Worm (Caenorhabditis elegans) whole organism, L3 larva: Measurements from ENCODE around the gene str-41.

ENCODE experiments used
- R02D3.7 ChIP-seq: fragments of 150-350 bp; optimal IDR thresholded peaks from 2 replicates; lab custom pipeline; 2014; ENCODE audit warnings: missing biosample characterization, missing genetic modification characterization
- ZK546.5 ChIP-seq: sonication (generic microtip); optimal IDR thresholded peaks from 2 replicates; lab custom pipeline; 2017; ENCODE audit warnings: missing biosample characterization, missing genetic modification characterization
- aly-2 ChIP-seq: fragments of 150-350 bp; optimal IDR thresholded peaks from 2 replicates; lab custom pipeline; 2014; ENCODE audit warnings: missing biosample characterization, missing genetic modification characterization
- ama-1 ChIP-seq: fragments of 150-350 bp; optimal IDR thresholded peaks from 2 replicates; lab custom pipeline; 2018
- ceh-16 ChIP-seq: sonication (generic microtip); optimal IDR thresholded peaks from 2 replicates; lab custom pipeline; 2017; ENCODE audit warnings: missing biosample characterization, missing genetic modification characterization
- ceh-28 ChIP-seq: fragments of 150-350 bp; optimal IDR thresholded peaks from 2 replicates; lab custom pipeline; 2014; ENCODE audit warnings: missing biosample characterization, missing genetic modification reagents, missing genetic modification characterization
- ceh-82 ChIP-seq: fragments of 150-350 bp; optimal IDR thresholded peaks from 2 replicates; lab custom pipeline; 2014; ENCODE audit warnings: missing biosample characterization, missing genetic modification characterization
- ceh-9 ChIP-seq: sonication (generic microtip); optimal IDR thresholded peaks from 2 replicates; lab custom pipeline; 2018; ENCODE audit warnings: missing biosample characterization, missing genetic modification characterization
- elt-2 ChIP-seq: sonication (generic microtip); optimal IDR thresholded peaks from 2 replicates; lab custom pipeline; 2016; ENCODE audit warnings: missing genetic modification reagents, mild to moderate bottlenecking, missing genetic modification characterization, missing compliant biosample characterization
- elt-3 ChIP-seq, 3 experiments: fragments of 150-350 bp in 1 of 3; sonication (generic microtip) in 2 of 3; optimal IDR thresholded peaks; 2 replicates in 2 of 3; 4 replicates in 1 of 3; lab custom pipeline; 2014 to 2017; ENCODE audit warnings: missing biosample characterization in 3 of 3, missing genetic modification characterization in 3 of 3
- eor-1 ChIP-seq, 2 experiments: fragments of 150-350 bp; optimal IDR thresholded peaks; 2 replicates each; lab custom pipeline; 2014 to 2018; ENCODE audit warnings: missing biosample characterization in 2 of 2, missing genetic modification characterization in 2 of 2
- fos-1 ChIP-seq: fragments of 150-350 bp; optimal IDR thresholded peaks from 2 replicates; lab custom pipeline; 2014; ENCODE audit warnings: missing biosample characterization, missing genetic modification characterization
- hmg-11 ChIP-seq: sonication (generic microtip); optimal IDR thresholded peaks from 2 replicates; lab custom pipeline; 2016; ENCODE audit warnings: missing genetic modification characterization, missing compliant biosample characterization
- jun-1 ChIP-seq: fragments of 150-350 bp; optimal IDR thresholded peaks from 2 replicates; lab custom pipeline; 2014; ENCODE audit warnings: missing biosample characterization, missing genetic modification reagents, missing genetic modification characterization
- lin-15B ChIP-seq: fragments of 150-350 bp; optimal IDR thresholded peaks from 2 replicates; lab custom pipeline; 2014; ENCODE audit warnings: missing biosample characterization, missing genetic modification characterization
- lin-39 ChIP-seq: fragments of 150-350 bp; optimal IDR thresholded peaks from 2 replicates; lab custom pipeline; 2018; ENCODE audit warnings: missing biosample characterization, missing genetic modification reagents, missing genetic modification characterization
- lsy-12 ChIP-seq: sonication (generic microtip); optimal IDR thresholded peaks from 2 replicates; lab custom pipeline; 2016; ENCODE audit warnings: mild to moderate bottlenecking, missing genetic modification characterization, missing compliant biosample characterization
- mdl-1 ChIP-seq: fragments of 150-350 bp; optimal IDR thresholded peaks from 2 replicates; lab custom pipeline; 2014; ENCODE audit warnings: missing biosample characterization, missing genetic modification characterization
- mml-1 ChIP-seq: fragments of 150-350 bp; sonication (generic microtip); optimal IDR thresholded peaks from 3 replicates; lab custom pipeline; 2014; ENCODE audit warnings: missing biosample characterization, missing genetic modification characterization
- nfya-1 ChIP-seq: sonication (generic microtip); optimal IDR thresholded peaks from 2 replicates; lab custom pipeline; 2017; ENCODE audit warnings: missing genetic modification characterization, mild to moderate bottlenecking, missing compliant biosample characterization, antibody characterized with exemption, moderate library complexity; ENCODE audit not compliant: insufficient read depth
- nhr-11 ChIP-seq: fragments of 150-350 bp; optimal IDR thresholded peaks from 2 replicates; lab custom pipeline; 2014; ENCODE audit warnings: missing biosample characterization, missing genetic modification characterization
- nhr-23 ChIP-seq: fragments of 150-350 bp; optimal IDR thresholded peaks from 2 replicates; lab custom pipeline; 2014; ENCODE audit warnings: missing biosample characterization, missing genetic modification reagents, missing genetic modification characterization
- nhr-25 ChIP-seq: sonication (generic microtip); optimal IDR thresholded peaks from 2 replicates; lab custom pipeline; 2017; ENCODE audit warnings: missing biosample characterization, missing genetic modification characterization
- nhr-43 ChIP-seq: sonication (generic microtip); optimal IDR thresholded peaks from 2 replicates; lab custom pipeline; 2016; ENCODE audit warnings: mild to moderate bottlenecking, missing genetic modification characterization, missing compliant biosample characterization; ENCODE audit not compliant: poor library complexity, severe bottlenecking
- nhr-77 ChIP-seq: fragments of 150-350 bp; optimal IDR thresholded peaks from 2 replicates; lab custom pipeline; 2014; ENCODE audit warnings: missing biosample characterization, missing genetic modification characterization
- pha-4 ChIP-seq: fragments of 150-350 bp; optimal IDR thresholded peaks from 2 replicates; lab custom pipeline; 2014; ENCODE audit warnings: missing biosample characterization, missing genetic modification reagents, missing genetic modification characterization
- pqm-1 ChIP-seq: fragments of 150-350 bp; optimal IDR thresholded peaks from 2 replicates; lab custom pipeline; 2017; ENCODE audit warnings: missing biosample characterization, missing genetic modification characterization, inconsistent platforms
- skn-1 ChIP-seq: fragments of 150-350 bp; optimal IDR thresholded peaks from 2 replicates; lab custom pipeline; 2014; ENCODE audit warnings: missing biosample characterization, missing genetic modification characterization
- tbx-2 ChIP-seq: sonication (generic microtip); optimal IDR thresholded peaks from 2 replicates; lab custom pipeline; 2016; ENCODE audit warnings: mild to moderate bottlenecking, missing genetic modification characterization, missing compliant biosample characterization
- unc-39 ChIP-seq: sonication (generic microtip); optimal IDR thresholded peaks from 4 replicates; lab custom pipeline; 2017; ENCODE audit warnings: missing biosample characterization, missing genetic modification characterization
- unc-62 ChIP-seq: fragments of 150-350 bp; sonication (generic microtip); optimal IDR thresholded peaks from 4 replicates; lab custom pipeline; 2014; ENCODE audit warnings: missing biosample characterization, missing genetic modification reagents, missing genetic modification characterization
- ztf-11 ChIP-seq: fragments of 150-350 bp; optimal IDR thresholded peaks from 2 replicates; lab custom pipeline; 2014; ENCODE audit warnings: missing biosample characterization, missing genetic modification characterization

The str-41 gene

DNA sequence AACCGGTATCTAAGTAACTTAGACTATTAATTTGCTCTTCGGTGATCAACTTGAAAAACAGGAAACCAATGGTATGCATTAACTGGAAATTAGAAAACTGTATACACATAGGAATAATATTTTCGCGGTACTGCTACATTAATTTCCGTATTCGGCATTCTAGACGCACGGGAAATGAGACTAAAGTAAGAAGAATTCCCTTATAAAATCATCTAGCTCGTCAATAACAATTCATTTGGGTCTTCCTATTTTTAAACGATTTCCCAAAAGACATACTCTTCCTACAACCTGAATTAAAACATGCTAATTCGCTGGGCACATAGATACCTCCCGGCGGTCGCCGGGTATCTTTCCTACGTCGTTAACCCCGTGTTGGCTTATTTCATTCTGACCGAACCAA, 9.4 kb upstream of the str-41 start, which contains the start of gene srj-13:
TSS of gene srj-13 (plus strand) at position 301 of the 400 bp plus-strand sequence.
- TF ChIP-seq lsy-12 (tag; lab: Kevin White, UChicago) (no peak), unc-62 (GFP tag; lab: Kevin White, UChicago) (no peak), nfya-1 (no peak), nhr-11 (no peak), tbx-2 (tag; lab: Kevin White, UChicago) (no peak), ceh-28 (tag; lab: Kevin White, UChicago) (no peak), nhr-23 (no peak), mdl-1 (tag; lab: Kevin White, UChicago) (no peak), unc-39 (tag; lab: Kevin White, UChicago) (no peak), fos-1 (tag; lab: Kevin White, UChicago) (no peak), pha-4 (tag; lab: Kevin White, UChicago) (no peak), skn-1 (tag; lab: Kevin White, UChicago) (no peak), elt-2 (tag; lab: Kevin White, UChicago) (no peak), ceh-9 (tag; lab: Kevin White, UChicago) (no peak), ama-1 (lab: Kevin White, UChicago) (no peak), nhr-77 (tag; lab: Kevin White, UChicago) (no peak), ceh-82 (tag; lab: Kevin White, UChicago) (no peak)

- TF ChIP-seq eor-1 (tag; optimal IDR thresholded peaks at IDR 0.05; lab: Kevin White, UChicago) = no peak
- no peak for TF ChIP-seq tbx-2 (tag; lab: Kevin White, UChicago)
- no peak for TF ChIP-seq nhr-11
- TF ChIP-seq ztf-11 (tag; lab: Kevin White, UChicago) = no peak
- no peak for TF ChIP-seq pqm-1 (tag; lab: Kevin White, UChicago)
- TF ChIP-seq R02D3.7 (tag; lab: Kevin White, UChicago) = no peak
- TF ChIP-seq elt-2 (tag; lab: Kevin White, UChicago) = no peak
- TF ChIP-seq lin-39 = no peak
- TF ChIP-seq fos-1 (tag; lab: Kevin White, UChicago) = no peak
- no peak for TF ChIP-seq elt-3 (tag; optimal IDR thresholded peaks at IDR 0.05; lab: Kevin White, UChicago)
- no peak for TF ChIP-seq jun-1 (tag; lab: Kevin White, UChicago)
- no peak for TF ChIP-seq lsy-12 (tag; lab: Kevin White, UChicago)
- no peak for TF ChIP-seq nfya-1
Measured at ce11 chrV:7403501-7403900, 8.3 kb upstream of the str-41 start.

- TF ChIP-seq unc-39 (tag; lab: Kevin White, UChicago) = no peak
- no peak for TF ChIP-seq nhr-77 (tag; lab: Kevin White, UChicago)
- TF ChIP-seq ZK546.5 (tag; lab: Kevin White, UChicago) = no peak
- no peak for TF ChIP-seq nfya-1
- no peak for TF ChIP-seq ceh-16 (tag; lab: Kevin White, UChicago)
- no peak for TF ChIP-seq mml-1
- no peak for TF ChIP-seq nhr-11
- no peak for TF ChIP-seq aly-2
- TF ChIP-seq, all 47 proteins: peak for 0
Measured at ce11 chrV:7408520-7408919, 3.3 kb upstream of the str-41 start, which contains the start of gene srt-6. Gene srt-6 (minus strand): TSS chrV:7408814.

DNA sequence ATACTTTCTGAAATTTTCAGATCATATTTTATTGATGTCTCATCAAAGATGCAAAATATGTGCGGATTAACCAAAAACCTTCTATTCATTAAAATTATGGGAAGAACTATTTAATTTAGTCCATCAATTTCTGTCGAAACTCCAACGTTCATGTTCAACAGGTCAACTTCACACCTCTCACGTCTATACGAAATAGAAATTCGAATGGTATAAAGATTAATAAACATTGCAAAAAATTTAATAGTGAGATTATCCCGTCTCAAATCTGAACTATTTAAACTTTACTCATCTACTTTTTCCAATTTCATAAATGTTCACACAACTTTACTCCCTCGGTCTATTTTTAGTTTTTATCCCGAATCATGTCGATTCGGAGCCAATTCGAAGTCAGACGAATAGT, 2.2 kb upstream of the str-41 start, which contains the start of gene R13D7.2:
TSS of gene R13D7.2 (plus strand) at position 301 of the 400 bp plus-strand sequence.
- no peak for TF ChIP-seq unc-39 (tag; lab: Kevin White, UChicago)
- TF ChIP-seq, all 47 proteins: peak for 0

DNA sequence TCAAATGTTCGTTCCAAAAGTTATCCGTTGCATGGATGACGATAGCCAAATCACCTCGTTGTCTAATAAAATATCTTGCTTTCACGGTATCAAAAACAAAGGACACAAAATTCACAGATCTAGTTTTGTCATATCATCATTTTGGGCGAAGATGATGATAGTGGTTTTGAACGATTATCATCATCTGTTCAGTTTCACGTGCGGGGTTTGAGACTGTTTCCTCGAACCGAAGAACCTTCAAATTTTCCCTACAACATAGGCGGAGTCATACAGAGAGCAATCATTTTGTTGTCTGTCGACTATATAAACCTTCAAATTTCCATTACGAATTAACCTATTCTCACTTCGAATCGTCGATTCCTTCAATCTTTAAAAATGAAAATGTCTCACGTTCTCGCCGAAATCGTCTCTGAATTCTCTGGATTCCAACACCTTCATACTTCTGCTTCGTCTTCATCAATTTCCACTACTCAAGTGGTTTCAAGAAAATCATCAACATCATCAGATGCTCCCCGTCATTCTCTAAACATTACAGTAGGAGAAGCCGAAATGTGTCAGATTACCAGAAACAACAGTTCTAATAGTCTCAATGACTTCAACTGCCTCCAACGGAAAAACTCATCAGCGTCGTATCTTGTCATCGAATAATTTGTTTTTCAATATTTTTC, 1.4 kb downstream of the str-41 start, which contains the start of gene F18E3.11:
TSS of gene F18E3.11 (plus strand) at position 376 of the 668 bp plus-strand sequence.
- TF ChIP-seq elt-3 (tag; optimal IDR thresholded peaks at IDR 0.05; lab: Kevin White, UChicago) = peak in 1 of 3 experiments; percentile 23
- TF ChIP-seq hmg-11 (tag; lab: Kevin White, UChicago) = no peak
- TF ChIP-seq nhr-43 (tag; lab: Kevin White, UChicago) = peak; percentile 84
- TF ChIP-seq lin-15B (tag; lab: Kevin White, UChicago) = no peak
- peak; percentile 71 for TF ChIP-seq skn-1 (tag; lab: Kevin White, UChicago)
- no peak for TF ChIP-seq ceh-28 (tag; lab: Kevin White, UChicago)
- peak; percentile 71 for TF ChIP-seq nhr-25 (tag; lab: Kevin White, UChicago)
- no peak for TF ChIP-seq pqm-1 (tag; lab: Kevin White, UChicago)
- peak; percentile 71 for TF ChIP-seq nhr-23
- TF ChIP-seq ama-1 (lab: Kevin White, UChicago) = peak; percentile 84
